Worm (Caenorhabditis elegans) whole organism, mixed stage, embryonic: Measurements from ENCODE around the gene srv-6.

Experiments
- blmp-1 ChIP-seq: fragments of 150-350 bp; optimal IDR thresholded peaks from 2 replicates; lab custom pipeline; 2014; ENCODE audit warnings: missing biosample characterization, missing genetic modification characterization
- ceh-39 ChIP-seq: fragments of 150-350 bp; optimal IDR thresholded peaks from 2 replicates; lab custom pipeline; 2014; ENCODE audit warnings: missing biosample characterization, missing genetic modification characterization
- elt-1 ChIP-seq: sonication (generic microtip); optimal IDR thresholded peaks from 2 replicates; lab custom pipeline; 2017; ENCODE audit warnings: missing genetic modification characterization, mild to moderate bottlenecking, missing compliant biosample characterization, antibody characterized with exemption, moderate library complexity, borderline replicate concordance; ENCODE audit not compliant: insufficient read depth
- flh-1 ChIP-seq: fragments of 200-800 bp; sonication (Bioruptor generic); optimal IDR thresholded peaks from 2 replicates; lab custom pipeline; 2018; ENCODE audit warnings: mild to moderate bottlenecking, missing genetic modification characterization, moderate library complexity, missing compliant biosample characterization
- lin-13 ChIP-seq: fragments of 150-350 bp; optimal IDR thresholded peaks from 2 replicates; lab custom pipeline; 2014; ENCODE audit warnings: missing biosample characterization, missing genetic modification characterization
- lin-32 ChIP-seq: fragments of 200-800 bp; sonication (Bioruptor generic); optimal IDR thresholded peaks from 2 replicates; lab custom pipeline; 2018; ENCODE audit warnings: mild to moderate bottlenecking, missing genetic modification characterization, missing compliant biosample characterization
- mep-1 ChIP-seq: fragments of 150-350 bp; optimal IDR thresholded peaks from 2 replicates; lab custom pipeline; 2017; ENCODE audit warnings: missing biosample characterization, missing genetic modification reagents, missing genetic modification characterization, inconsistent platforms
- nhr-12 ChIP-seq: fragments of 150-350 bp; optimal IDR thresholded peaks from 2 replicates; lab custom pipeline; 2014; ENCODE audit warnings: missing biosample characterization, missing genetic modification characterization
- nhr-28 ChIP-seq: fragments of 150-350 bp; optimal IDR thresholded peaks from 2 replicates; lab custom pipeline; 2014; ENCODE audit warnings: missing biosample characterization, missing genetic modification characterization
- pha-4 ChIP-seq: fragments of 150-350 bp; optimal IDR thresholded peaks from 2 replicates; lab custom pipeline; 2018; ENCODE audit warnings: missing biosample characterization, missing genetic modification reagents, missing genetic modification characterization
- snpc-4 ChIP-seq: fragments of 150-350 bp; optimal IDR thresholded peaks from 2 replicates; lab custom pipeline; 2014; ENCODE audit warnings: missing biosample characterization, missing genetic modification characterization
- unc-39 ChIP-seq: fragments of 150-350 bp; optimal IDR thresholded peaks from 2 replicates; lab custom pipeline; 2014; ENCODE audit warnings: missing biosample characterization, missing genetic modification characterization
- unc-62 ChIP-seq: fragments of 150-350 bp; optimal IDR thresholded peaks from 2 replicates; lab custom pipeline; 2014; ENCODE audit warnings: missing biosample characterization, missing genetic modification reagents, missing genetic modification characterization
- ztf-11 ChIP-seq: fragments of 150-350 bp; optimal IDR thresholded peaks from 2 replicates; lab custom pipeline; 2014; ENCODE audit warnings: missing biosample characterization, missing genetic modification characterization

- TF ChIP-seq unc-39 (tag; lab: Kevin White, UChicago) (no peak), elt-1 (tag; lab: Kevin White, UChicago) (no peak), nhr-28 (tag; lab: Kevin White, UChicago) (no peak), flh-1 (GFP tag; lab: Kevin White, UChicago) (no peak), nhr-12 (tag; lab: Kevin White, UChicago) (no peak), blmp-1 (tag; lab: Kevin White, UChicago) (no peak), snpc-4 (no peak), ztf-11 (tag; lab: Kevin White, UChicago) (no peak), unc-62 (GFP tag; lab: Kevin White, UChicago) (no peak), ceh-39 (tag; lab: Kevin White, UChicago) (no peak), lin-13 (tag; lab: Kevin White, UChicago) (no peak), pha-4 (tag; lab: Kevin White, UChicago) (no peak), mep-1 (tag; lab: Kevin White, UChicago) (no peak), lin-32 (GFP tag; lab: Kevin White, UChicago) (no peak)
Measured at ce11 chrX:4248949-4249348, 7.9 kb upstream of the srv-6 start, which contains the start of gene hlh-13.
